Fruit fly (Drosophila melanogaster) whole organism, embryonic: ENCODE data around the gene Cpr23B.
A peak's percentile ranks its signal among the peaks of the same experiment; 100 is the strongest.

Experiments
- Ada2b ChIP-seq: fragments of 200-800 bp; sonication (Bioruptor generic); IDR thresholded peaks from 2 replicates; pipeline ENCODE4 v1.3.6; 2022; ENCODE audit warnings: missing biosample characterization, missing genetic modification characterization
- CG12104 ChIP-seq: fragments of 200-800 bp; sonication (Bioruptor generic); optimal IDR thresholded peaks from 3 replicates; lab custom pipeline; 2016; ENCODE audit warnings: missing biosample characterization, missing genetic modification characterization
- CG1233 ChIP-seq: fragments of 200-800 bp; sonication (Bioruptor generic); optimal IDR thresholded peaks from 4 replicates; lab custom pipeline; 2018; ENCODE audit warnings: missing biosample characterization, mild to moderate bottlenecking, missing genetic modification characterization
- CG17186 ChIP-seq: fragments of 200-800 bp; sonication (Bioruptor generic); optimal IDR thresholded peaks from 3 replicates; lab custom pipeline; 2017; ENCODE audit warnings: missing biosample characterization, missing genetic modification reagents, missing genetic modification characterization
- CG4328 ChIP-seq: fragments of 200-800 bp; sonication (Bioruptor generic); optimal IDR thresholded peaks from 3 replicates; lab custom pipeline; 2017; ENCODE audit warnings: missing biosample characterization, missing genetic modification reagents, missing genetic modification characterization
- CG4854 ChIP-seq: fragments of 200-800 bp; sonication (Bioruptor generic); optimal IDR thresholded peaks from 2 replicates; lab custom pipeline; 2016; ENCODE audit warnings: missing biosample characterization, missing genetic modification characterization, inconsistent platforms
- Optix ChIP-seq: fragments of 200-800 bp; sonication (Bioruptor generic); IDR thresholded peaks from 3 replicates; pipeline ENCODE4 v1.3.6; 2022; ENCODE audit warnings: missing biosample characterization, missing genetic modification characterization
- Ssrp ChIP-seq: fragments of 200-800 bp; sonication (Bioruptor generic); optimal IDR thresholded peaks from 2 replicates; lab custom pipeline; 2018; ENCODE audit warnings: missing biosample characterization, mild to moderate bottlenecking, missing genetic modification characterization, moderate library complexity
- fu2 ChIP-seq: fragments of 200-800 bp; sonication (Bioruptor generic); optimal IDR thresholded peaks from 2 replicates; lab custom pipeline; 2016; ENCODE audit warnings: missing biosample characterization, missing genetic modification characterization
- gsb-n ChIP-seq: fragments of 200-800 bp; sonication (Bioruptor generic); optimal IDR thresholded peaks from 3 replicates; lab custom pipeline; 2018; ENCODE audit warnings: missing biosample characterization, mild to moderate bottlenecking, missing genetic modification characterization
- pfk ChIP-seq: fragments of 200-800 bp; sonication (Bioruptor generic); optimal IDR thresholded peaks from 2 replicates; lab custom pipeline; 2018; ENCODE audit warnings: missing biosample characterization, mild to moderate bottlenecking, missing genetic modification characterization, moderate library complexity

dm6 chr2L:2874542-2875194 is 36.5 kb downstream of the Cpr23B start, which contains the start of gene CG8814:
- TF ChIP-seq Ssrp (tag; lab: Kevin White, UChicago), result peak; percentile 55
- peak; percentile 80 for TF ChIP-seq CG17186 (GFP tag; lab: Kevin White, UChicago)
- no peak for TF ChIP-seq pfk (GFP tag; lab: Kevin White, UChicago)
- peak; percentile 56 for TF ChIP-seq Ada2b
- TF ChIP-seq CG4328 (GFP tag; lab: Kevin White, UChicago), result peak; percentile 53
- TF ChIP-seq Optix (GFP tag; lab: Robert Waterston, UW), result no peak
- TF ChIP-seq CG4854 (GFP tag; lab: Kevin White, UChicago), result no peak
- peak; percentile 46 for TF ChIP-seq gsb-n
- no peak for TF ChIP-seq fu2 (GFP tag; lab: Kevin White, UChicago)
- peak; percentile 68 for TF ChIP-seq CG12104 (GFP tag; lab: Kevin White, UChicago)
- peak; percentile 43 for TF ChIP-seq CG1233
